Worm (Caenorhabditis elegans) whole organism, midembryonic: ENCODE results near the gene D2096.7.

Source experiments
- T22C8.4 ChIP-seq: fragments of 200-800 bp; sonication (Bioruptor generic); IDR thresholded peaks from 2 replicates; pipeline ENCODE4 v1.3.6; 2022; ENCODE audit warnings: missing genetic modification characterization, missing compliant biosample characterization
- cog-1 ChIP-seq: sonication (generic microtip); optimal IDR thresholded peaks from 2 replicates; lab custom pipeline; 2016; ENCODE audit warnings: missing genetic modification characterization, missing compliant biosample characterization
- flt-1 ChIP-seq: fragments of 200-800 bp; sonication (Bioruptor generic); IDR thresholded peaks from 2 replicates; pipeline ENCODE4 v1.3.6; 2022; ENCODE audit warnings: missing genetic modification characterization, missing compliant biosample characterization
- klf-2 ChIP-seq: fragments of 200-800 bp; sonication (Bioruptor generic); conservative IDR thresholded peaks from 2 replicates; pipeline ENCODE4 v1.3.6; 2022; ENCODE audit warnings: missing genetic modification reagents, missing genetic modification characterization, missing compliant biosample characterization
- med-1 ChIP-seq: sonication (generic microtip); optimal IDR thresholded peaks from 2 replicates; lab custom pipeline; 2017; ENCODE audit warnings: missing genetic modification characterization, mild to moderate bottlenecking, missing compliant biosample characterization, antibody characterized with exemption, missing genetic modification reagents; ENCODE audit not compliant: insufficient read depth
- ref-1 ChIP-seq: fragments of 200-800 bp; sonication (Bioruptor generic); conservative IDR thresholded peaks from 2 replicates; pipeline ENCODE4 v1.3.6; 2022; ENCODE audit warnings: missing genetic modification reagents, missing genetic modification characterization, missing compliant biosample characterization
- tab-1 ChIP-seq: fragments of 200-800 bp; sonication (Bioruptor generic); IDR thresholded peaks from 2 replicates; pipeline ENCODE4 v1.3.6; 2022; ENCODE audit warnings: missing genetic modification characterization, missing compliant biosample characterization
- ztf-23 ChIP-seq: fragments of 200-800 bp; sonication (Bioruptor generic); IDR thresholded peaks from 2 replicates; pipeline ENCODE4 v1.3.6; 2022; ENCODE audit warnings: missing genetic modification reagents, missing genetic modification characterization, missing compliant biosample characterization
- ztf-29 ChIP-seq: fragments of 200-800 bp; sonication (Bioruptor generic); IDR thresholded peaks from 2 replicates; pipeline ENCODE4 v1.3.6; 2022; ENCODE audit warnings: missing genetic modification reagents, missing genetic modification characterization, missing compliant biosample characterization

Gene D2096.7

ce11 chrIV:8348073-8348472 is 29.4 kb downstream of the D2096.7 start, which contains the start of gene F17E9.4:
TSS of gene F17E9.4 (plus strand) at chrIV:8348373.
- TF ChIP-seq ztf-29 = no peak

- TF ChIP-seq cog-1 (tag; lab: Kevin White, UChicago) (no peak), med-1 (GFP tag; lab: Kevin White, UChicago) (no peak), T22C8.4 (GFP tag; lab: Robert Waterston, UW) (no peak), ref-1 (GFP tag; lab: Robert Waterston, UW) (no peak), klf-2 (GFP tag; lab: Robert Waterston, UW) (no peak), ztf-29 (no peak), ztf-23 (GFP tag; lab: Robert Waterston, UW) (no peak), tab-1 (GFP tag; lab: Robert Waterston, UW) (no peak), flt-1 (GFP tag; lab: Robert Waterston, UW) (no peak)
Measured at ce11 chrIV:8347051-8347450, 30.4 kb downstream of the D2096.7 start, which contains the start of the genes F17E9.18 and F17E9.15. TSS of gene F17E9.18 (minus strand) at chrIV:8347151. TSS of gene F17E9.15 (plus strand) at chrIV:8347418.

- TF ChIP-seq med-1 (GFP tag; lab: Kevin White, UChicago) = no peak
- no peak for TF ChIP-seq ztf-23 (GFP tag; lab: Robert Waterston, UW)
- TF ChIP-seq tab-1 (GFP tag; lab: Robert Waterston, UW) = no peak
- no peak for TF ChIP-seq flt-1 (GFP tag; lab: Robert Waterston, UW)
- no peak for TF ChIP-seq ztf-29
- TF ChIP-seq T22C8.4 (GFP tag; lab: Robert Waterston, UW) = no peak
- TF ChIP-seq klf-2 (GFP tag; lab: Robert Waterston, UW) = no peak
- TF ChIP-seq cog-1 (tag; lab: Kevin White, UChicago) = no peak
- TF ChIP-seq ref-1 (GFP tag; lab: Robert Waterston, UW) = no peak
Measured at ce11 chrIV:8345518-8345917, 31.9 kb downstream of the D2096.7 start, which contains the start of gene F17E9.5. TSS of gene F17E9.5 (plus strand) at chrIV:8345818.

DNA sequence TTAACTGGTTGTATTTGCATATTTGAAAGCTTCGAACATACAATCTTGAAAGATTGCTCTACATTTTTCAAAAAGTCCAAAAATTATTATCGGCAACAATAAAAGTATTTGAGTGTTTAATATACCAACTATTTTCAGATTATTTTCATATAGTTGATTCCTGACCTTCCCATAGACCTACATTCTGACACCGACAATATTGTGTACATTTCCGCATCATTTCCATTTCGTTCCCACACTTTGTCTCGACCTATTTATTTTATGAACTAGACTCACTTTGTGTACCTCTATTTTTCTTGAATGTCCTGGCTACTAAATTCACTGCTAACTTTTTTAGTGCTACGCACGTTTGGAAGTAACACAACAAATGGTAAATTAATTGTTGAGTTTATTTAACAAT is 35.0 kb downstream of the D2096.7 start, which contains the start of gene lgc-5:
Gene lgc-5 (plus strand): TSS at position 301 of the 400 bp plus-strand sequence.
- TF ChIP-seq ztf-23 (GFP tag; lab: Robert Waterston, UW) (no peak), ztf-29 (no peak), T22C8.4 (GFP tag; lab: Robert Waterston, UW) (no peak), klf-2 (GFP tag; lab: Robert Waterston, UW) (no peak), flt-1 (GFP tag; lab: Robert Waterston, UW) (no peak), med-1 (GFP tag; lab: Kevin White, UChicago) (no peak), cog-1 (tag; lab: Kevin White, UChicago) (no peak), ref-1 (GFP tag; lab: Robert Waterston, UW) (no peak), tab-1 (GFP tag; lab: Robert Waterston, UW) (no peak)

ce11 chrIV:8339636-8340035 is 37.8 kb downstream of the D2096.7 start, which contains the start of gene lgc-6:
TSS of gene lgc-6 (plus strand) at chrIV:8339936.
- TF ChIP-seq flt-1 (GFP tag; lab: Robert Waterston, UW) = no peak
- TF ChIP-seq med-1 (GFP tag; lab: Kevin White, UChicago) = no peak
- TF ChIP-seq klf-2 (GFP tag; lab: Robert Waterston, UW) = no peak
- no peak for TF ChIP-seq T22C8.4 (GFP tag; lab: Robert Waterston, UW)
- no peak for TF ChIP-seq ztf-29
- TF ChIP-seq tab-1 (GFP tag; lab: Robert Waterston, UW) = no peak
- no peak for TF ChIP-seq cog-1 (tag; lab: Kevin White, UChicago)
- TF ChIP-seq ref-1 (GFP tag; lab: Robert Waterston, UW) = no peak
- TF ChIP-seq ztf-23 (GFP tag; lab: Robert Waterston, UW) = no peak

DNA sequence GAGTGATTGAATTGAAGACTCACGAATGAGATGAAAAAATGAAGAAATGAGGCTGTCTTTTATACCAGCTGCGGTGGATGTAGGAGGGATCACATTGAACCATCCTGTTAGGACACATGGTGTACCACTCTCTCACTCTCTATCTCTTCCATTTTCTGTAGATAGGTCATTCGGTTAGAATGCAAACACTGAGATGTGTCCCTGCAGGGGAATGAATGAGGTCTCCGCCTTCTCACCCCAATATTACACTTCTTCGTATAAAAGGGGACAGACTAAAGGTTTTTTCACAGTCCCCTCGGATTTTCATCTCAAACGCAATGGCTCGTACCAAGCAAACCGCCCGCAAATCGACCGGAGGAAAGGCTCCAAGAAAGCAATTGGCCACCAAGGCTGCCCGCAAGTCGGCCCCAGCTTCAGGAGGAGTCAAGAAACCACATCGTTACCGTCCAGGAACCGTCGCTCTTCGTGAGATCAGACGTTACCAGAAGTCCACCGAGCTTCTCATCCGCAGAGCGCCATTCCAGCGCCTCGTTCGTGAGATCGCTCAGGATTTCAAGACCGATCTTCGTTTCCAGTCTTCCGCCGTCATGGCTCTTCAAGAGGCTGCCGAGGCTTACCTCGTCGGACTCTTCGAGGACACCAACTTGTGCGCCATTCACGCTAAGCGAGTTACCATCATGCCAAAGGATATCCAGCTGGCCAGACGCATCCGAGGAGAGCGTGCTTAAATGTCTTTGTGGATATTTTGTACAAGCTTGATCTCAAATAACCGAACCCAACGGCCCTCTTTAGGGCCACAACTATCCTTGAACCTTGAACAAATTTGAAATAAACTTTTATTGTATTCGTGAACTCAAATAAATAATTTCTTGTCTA is 43.2 kb downstream of the D2096.7 start, which contains the start of gene his-32:
Gene his-32 (plus strand): TSS at position 318 of the 876 bp plus-strand sequence.
- TF ChIP-seq med-1 (GFP tag; lab: Kevin White, UChicago) (no peak), T22C8.4 (GFP tag; lab: Robert Waterston, UW) (no peak), ztf-29 (peak; percentile 14; the same call in 1 of the 2 replicates), ref-1 (GFP tag; lab: Robert Waterston, UW) (no peak; the same call in 1 of the 2 replicates), tab-1 (GFP tag; lab: Robert Waterston, UW) (no peak), flt-1 (GFP tag; lab: Robert Waterston, UW) (peak; percentile 86), cog-1 (tag; lab: Kevin White, UChicago) (peak; percentile 87)

DNA sequence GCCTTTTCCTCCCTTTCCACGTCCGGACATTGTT is 43.7 kb downstream of the D2096.7 start, which contains the start of gene his-31:
Gene his-31 (minus strand): TSS at position 30 of the 34 bp plus-strand sequence.
- TF ChIP-seq flt-1 (GFP tag; lab: Robert Waterston, UW) (no peak), ref-1 (GFP tag; lab: Robert Waterston, UW) (no peak), klf-2 (GFP tag; lab: Robert Waterston, UW) (no peak), ztf-23 (GFP tag; lab: Robert Waterston, UW) (no peak), cog-1 (tag; lab: Kevin White, UChicago) (no peak), med-1 (GFP tag; lab: Kevin White, UChicago) (no peak), T22C8.4 (GFP tag; lab: Robert Waterston, UW) (no peak), tab-1 (GFP tag; lab: Robert Waterston, UW) (no peak), ztf-29 (no peak)

DNA sequence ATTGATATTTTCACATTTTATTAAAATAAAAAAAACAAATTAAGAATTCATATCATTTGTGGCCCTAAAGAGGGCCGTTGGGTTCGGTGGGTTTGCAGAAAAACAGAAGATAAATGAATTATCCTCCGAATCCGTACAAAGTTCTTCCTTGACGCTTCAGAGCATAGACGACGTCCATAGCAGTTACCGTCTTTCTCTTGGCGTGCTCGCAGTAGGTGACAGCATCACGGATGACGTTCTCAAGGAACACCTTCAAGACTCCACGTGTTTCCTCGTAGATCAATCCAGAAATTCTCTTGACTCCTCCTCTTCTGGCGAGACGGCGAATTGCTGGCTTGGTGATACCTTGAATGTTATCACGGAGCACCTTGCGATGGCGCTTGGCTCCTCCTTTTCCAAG is 43.9 kb downstream of the D2096.7 start:
- TF ChIP-seq ztf-29 (no peak), ztf-23 (GFP tag; lab: Robert Waterston, UW) (no peak), flt-1 (GFP tag; lab: Robert Waterston, UW) (no peak), med-1 (GFP tag; lab: Kevin White, UChicago) (no peak), T22C8.4 (GFP tag; lab: Robert Waterston, UW) (no peak), cog-1 (tag; lab: Kevin White, UChicago) (no peak), tab-1 (GFP tag; lab: Robert Waterston, UW) (no peak), klf-2 (GFP tag; lab: Robert Waterston, UW) (no peak), ref-1 (GFP tag; lab: Robert Waterston, UW) (no peak)

- TF ChIP-seq med-1 (GFP tag; lab: Kevin White, UChicago) = no peak
- no peak for TF ChIP-seq cog-1 (tag; lab: Kevin White, UChicago)
- no peak for TF ChIP-seq ztf-29
- no peak for TF ChIP-seq T22C8.4 (GFP tag; lab: Robert Waterston, UW)
- TF ChIP-seq tab-1 (GFP tag; lab: Robert Waterston, UW) = no peak
- TF ChIP-seq klf-2 (GFP tag; lab: Robert Waterston, UW) = no peak
- no peak for TF ChIP-seq ztf-23 (GFP tag; lab: Robert Waterston, UW)
- TF ChIP-seq ref-1 (GFP tag; lab: Robert Waterston, UW) = no peak
Measured at ce11 chrIV:8333034-8333433, 44.4 kb downstream of the D2096.7 start.
